Fruit fly (Drosophila melanogaster) Kc167 (cell line): Measurements from ENCODE around the gene org-1.

Experiments
- Myc ChIP-seq: fragments of >200 bp; optimal IDR thresholded peaks from 2 replicates; lab custom pipeline; 2017; ENCODE audit warnings: missing external identifiers
- Sin3A ChIP-seq: fragments of >200 bp; optimal IDR thresholded peaks from 2 replicates; lab custom pipeline; 2018; ENCODE audit warnings: missing external identifiers
- h ChIP-seq: fragments of >200 bp; optimal IDR thresholded peaks from 3 replicates; lab custom pipeline; 2018; ENCODE audit warnings: missing external identifiers
- insv ChIP-seq: fragments of >200 bp; optimal IDR thresholded peaks from 3 replicates; lab custom pipeline; 2018; ENCODE audit warnings: missing external identifiers
- psq ChIP-seq: fragments of >200 bp; optimal IDR thresholded peaks from 2 replicates; lab custom pipeline; 2017; ENCODE audit warnings: missing external identifiers
- ttk ChIP-seq: sonication (Bioruptor generic); optimal IDR thresholded peaks from 2 replicates; lab custom pipeline; 2017; ENCODE audit warnings: missing external identifiers

Gene org-1

DNA sequence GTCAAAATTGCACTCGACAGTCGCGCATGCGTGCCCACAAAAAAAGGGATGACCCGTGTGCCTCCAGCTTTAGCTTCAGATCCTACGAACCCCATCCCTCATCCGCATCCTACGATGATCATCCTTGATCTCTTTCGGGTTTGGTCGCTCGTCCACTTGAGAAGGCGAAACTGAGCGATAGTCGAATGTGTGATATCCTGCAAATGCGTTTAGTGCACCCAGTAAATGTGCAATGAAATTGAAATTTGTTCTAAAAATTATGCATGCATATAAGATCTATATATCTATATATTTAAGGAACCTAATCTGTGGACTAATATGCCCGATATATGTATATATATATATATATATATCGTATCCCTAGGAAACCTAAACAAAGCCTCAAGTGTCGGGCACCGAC lies 10.6 kb downstream of the org-1 start:
- TF ChIP-seq Myc (lab: Kevin White, UChicago) (no peak), psq (no peak), Sin3A (no peak), ttk (lab: Kevin White, UChicago) (no peak), insv (no peak), h (lab: Kevin White, UChicago) (no peak)

DNA sequence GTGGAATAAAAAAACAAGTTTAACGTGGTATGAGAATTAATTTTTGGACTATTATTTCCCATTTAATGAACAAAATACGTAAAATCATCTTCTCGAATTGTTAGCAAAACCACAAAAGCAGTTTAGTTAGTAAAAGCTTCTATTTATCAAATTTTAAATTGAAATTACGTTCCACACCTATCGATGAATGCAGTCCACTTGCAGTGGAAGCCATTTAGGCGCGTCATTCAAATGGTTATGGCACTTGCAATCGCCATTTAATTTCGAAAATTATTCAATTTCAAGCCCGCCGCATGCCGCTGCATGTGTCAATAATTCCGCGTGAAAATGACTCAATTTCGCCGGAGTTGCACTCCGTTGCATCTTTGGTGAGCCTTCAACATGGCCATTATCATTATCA lies 12.0 kb downstream of the org-1 start:
- no peak for TF ChIP-seq insv
- TF ChIP-seq h (lab: Kevin White, UChicago), result no peak
- no peak for TF ChIP-seq psq
- TF ChIP-seq ttk (lab: Kevin White, UChicago), result no peak
- TF ChIP-seq Myc (lab: Kevin White, UChicago), result no peak
- TF ChIP-seq Sin3A, result no peak

DNA sequence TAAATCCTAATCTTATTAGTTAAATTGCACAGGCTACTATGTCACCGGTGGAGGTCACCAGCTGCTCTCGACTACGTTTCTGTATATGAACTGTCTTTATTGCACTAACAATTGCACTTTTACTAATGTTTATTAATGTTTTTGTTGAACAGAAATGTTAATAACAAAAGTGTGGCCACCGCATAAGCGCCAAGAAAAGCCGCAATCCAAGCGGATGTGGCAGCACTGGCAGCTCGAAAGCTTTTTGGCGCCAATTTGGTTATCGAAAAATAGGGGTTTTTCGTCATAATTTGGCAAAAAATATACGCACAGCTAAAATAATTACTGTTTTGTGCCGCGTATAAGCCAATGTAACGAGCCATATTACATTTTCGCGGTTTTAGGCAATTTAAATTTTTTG lies 12.7 kb downstream of the org-1 start, which contains the start of gene CG12123:
TSS of gene CG12123 (minus strand) at position 188 of the 400 bp plus-strand sequence.
- no peak for TF ChIP-seq Myc (lab: Kevin White, UChicago)
- no peak for TF ChIP-seq psq
- TF ChIP-seq insv, result no peak
- TF ChIP-seq ttk (lab: Kevin White, UChicago), result no peak

DNA sequence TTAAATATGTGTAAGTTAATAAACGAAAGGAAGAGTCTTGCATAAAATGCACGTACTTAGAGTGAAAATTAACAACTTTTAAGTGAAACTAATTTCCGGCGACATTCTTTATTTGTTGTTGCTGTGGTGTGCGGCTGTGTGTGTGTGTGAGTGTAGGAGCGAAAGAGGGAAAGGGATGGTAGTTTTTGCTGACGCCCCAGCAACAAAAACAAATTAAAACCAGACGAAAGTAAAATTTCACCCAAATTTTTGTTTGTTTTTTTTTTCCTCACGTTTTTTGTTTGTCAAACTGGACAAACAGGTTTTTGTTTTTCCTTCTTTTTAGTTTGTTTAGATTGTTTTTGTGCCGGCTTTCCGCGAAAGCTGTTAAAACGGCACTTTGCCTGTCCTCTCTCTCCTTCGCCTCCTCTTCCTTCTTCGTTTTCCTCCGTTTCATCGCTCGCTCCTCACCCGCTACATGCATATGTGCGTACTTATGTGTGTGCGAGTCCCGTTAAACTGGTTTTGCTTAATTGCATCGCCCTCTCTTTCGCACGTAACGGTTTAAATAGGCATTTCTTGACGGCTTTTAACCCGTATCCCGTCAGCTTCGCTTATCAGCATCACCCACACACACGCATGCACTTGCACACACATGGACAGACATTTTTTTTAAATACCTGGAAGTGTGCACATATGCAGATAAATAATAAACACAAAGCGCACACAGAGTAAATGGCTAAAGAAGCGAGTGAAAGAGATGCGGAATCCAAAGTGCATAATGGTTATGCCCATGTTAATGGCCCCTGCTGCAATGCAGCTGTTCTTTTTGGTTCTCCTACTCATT lies 17.4 kb downstream of the org-1 start, which contains the start of gene Miga:
TSS of gene Miga (minus strand) at position 536 of the 826 bp plus-strand sequence.
- TF ChIP-seq Sin3A, result no peak
- no peak for TF ChIP-seq Myc (lab: Kevin White, UChicago)
- no peak for TF ChIP-seq psq
- no peak for TF ChIP-seq h (lab: Kevin White, UChicago)
- no peak for TF ChIP-seq insv
- TF ChIP-seq ttk (lab: Kevin White, UChicago), result no peak

DNA sequence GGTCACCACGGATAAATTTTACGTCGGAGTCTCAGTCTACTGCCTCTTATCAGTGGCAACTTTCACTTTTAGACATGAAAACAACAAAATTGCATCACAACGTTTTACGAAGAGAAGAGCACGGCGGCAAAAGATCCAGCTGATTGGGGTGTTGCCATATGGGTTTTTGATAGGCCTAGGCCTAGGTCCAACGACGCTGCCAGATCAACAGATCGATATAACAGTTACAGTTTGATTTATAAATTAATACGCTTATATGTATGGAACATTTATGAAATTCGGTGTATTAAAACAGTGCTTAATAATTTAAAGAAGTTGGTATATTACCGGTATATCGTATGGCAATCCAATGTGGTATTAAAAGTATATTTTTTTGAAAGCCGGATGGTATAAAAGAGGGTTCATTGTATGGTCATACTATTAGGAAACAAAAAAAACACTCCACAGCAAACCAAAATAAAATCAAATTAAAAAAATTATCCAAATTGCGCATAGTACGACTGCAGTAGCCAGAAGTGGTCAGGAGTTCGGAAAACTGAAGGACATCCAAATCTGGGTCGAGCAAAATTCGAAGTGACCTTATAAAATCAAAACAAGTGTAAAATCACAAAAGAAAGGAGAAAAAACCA lies 18.1 kb downstream of the org-1 start, which contains the start of gene CG1440:
TSS of gene CG1440 (plus strand) at position 402 of the 629 bp plus-strand sequence.
- TF ChIP-seq ttk (lab: Kevin White, UChicago), result no peak
- no peak for TF ChIP-seq Sin3A
- no peak for TF ChIP-seq insv
- TF ChIP-seq Myc (lab: Kevin White, UChicago), result no peak
- TF ChIP-seq h (lab: Kevin White, UChicago), result no peak
- no peak for TF ChIP-seq psq

DNA sequence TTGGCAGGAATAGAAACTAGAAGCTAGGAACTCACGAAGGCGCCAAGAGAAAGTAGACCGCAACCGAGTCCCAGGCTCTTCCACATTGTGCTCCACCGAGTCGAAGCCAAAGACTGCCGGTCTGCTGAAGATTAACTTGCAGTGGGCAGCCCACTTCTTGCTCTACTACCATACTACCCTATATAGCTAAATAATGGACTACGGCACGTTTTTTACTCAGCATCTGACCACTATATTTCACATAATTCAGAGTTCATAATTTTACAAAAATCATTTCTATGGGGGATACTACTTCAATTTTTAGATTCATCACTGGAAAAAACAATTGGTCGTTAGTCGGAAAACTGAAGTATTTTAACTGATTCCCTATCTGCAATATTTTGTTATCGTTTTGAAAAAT lies 21.2 kb downstream of the org-1 start, which contains the start of gene CG32712:
TSS of gene CG32712 (minus strand) at position 101 of the 400 bp plus-strand sequence.
- TF ChIP-seq ttk (lab: Kevin White, UChicago), result no peak
- no peak for TF ChIP-seq insv
- no peak for TF ChIP-seq h (lab: Kevin White, UChicago)
- TF ChIP-seq psq, result no peak
- TF ChIP-seq Myc (lab: Kevin White, UChicago), result no peak
- no peak for TF ChIP-seq Sin3A

DNA sequence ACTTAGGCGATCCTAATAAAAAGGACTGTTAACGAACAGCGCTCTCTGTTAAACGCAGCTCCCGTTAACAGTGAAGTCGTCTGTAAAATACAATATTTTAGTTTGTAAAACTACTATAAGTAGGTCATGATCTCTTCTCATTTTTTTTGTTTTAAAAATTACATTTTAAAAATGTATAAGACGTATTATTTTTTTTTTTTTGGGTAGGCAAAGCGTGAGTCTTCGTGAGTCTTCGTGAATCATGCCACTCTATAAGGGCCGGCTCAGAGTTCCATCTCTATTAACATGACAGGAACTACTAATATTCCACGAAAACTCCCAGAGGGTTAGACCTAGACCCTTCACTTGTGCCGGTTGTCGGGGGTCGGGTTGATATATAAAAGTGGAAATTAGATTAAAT lies 32.2 kb downstream of the org-1 start:
- TF ChIP-seq ttk (lab: Kevin White, UChicago) (no peak), h (lab: Kevin White, UChicago) (no peak), psq (no peak), Sin3A (no peak), insv (no peak)

DNA sequence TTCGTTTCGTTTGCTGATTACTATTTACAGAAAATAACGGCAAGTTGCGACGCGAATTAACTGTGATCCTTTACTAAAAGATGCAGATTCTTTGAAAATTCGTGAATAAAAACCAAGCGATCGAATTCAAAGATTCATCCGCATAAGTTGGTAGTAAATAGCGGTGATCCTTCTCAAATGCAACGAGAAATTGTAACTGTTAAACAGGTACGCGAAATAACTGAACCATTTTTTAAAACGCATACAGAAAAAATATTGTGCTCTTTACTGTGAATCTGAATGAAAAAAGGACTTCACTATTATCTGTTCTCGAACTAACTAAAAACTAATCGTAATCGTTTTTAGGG lies 33.4 kb downstream of the org-1 start:
- TF ChIP-seq insv (no peak), Sin3A (no peak), ttk (lab: Kevin White, UChicago) (no peak)

DNA sequence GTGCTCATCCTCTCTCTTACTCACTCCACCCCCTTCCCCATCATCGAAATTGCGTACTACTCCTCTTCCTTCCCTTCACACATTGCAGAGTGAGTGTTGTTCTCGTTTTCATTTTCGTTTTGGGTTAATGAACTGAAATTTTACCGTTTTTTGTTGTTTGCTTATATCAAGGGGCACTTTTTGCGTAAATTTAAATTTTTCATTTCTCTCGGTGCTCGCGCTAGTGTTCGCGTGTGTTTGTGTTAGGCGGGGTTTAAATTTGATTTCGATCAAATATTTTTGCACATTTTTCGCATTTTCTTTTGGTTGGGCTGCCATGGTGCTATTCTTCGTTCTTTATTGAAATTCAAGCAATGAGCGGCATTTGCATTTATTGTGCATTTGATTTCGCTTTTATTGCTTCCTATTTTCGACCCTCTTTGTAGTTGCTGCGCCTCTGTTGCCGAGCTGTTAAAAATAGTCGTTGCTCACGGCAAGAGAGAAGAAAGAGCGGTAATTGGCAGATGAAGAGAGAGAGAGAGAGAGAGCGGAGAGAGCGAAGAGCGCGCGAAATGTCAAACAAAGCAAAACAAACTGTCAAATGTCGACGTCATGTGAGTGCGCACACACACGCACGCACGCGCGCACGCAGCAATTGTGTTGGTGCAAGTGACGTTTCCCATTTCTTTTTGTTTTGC lies 34.0 kb downstream of the org-1 start:
- TF ChIP-seq insv, result no peak
- no peak for TF ChIP-seq Myc (lab: Kevin White, UChicago)
- TF ChIP-seq h (lab: Kevin White, UChicago), result no peak
- no peak for TF ChIP-seq ttk (lab: Kevin White, UChicago)
- no peak for TF ChIP-seq psq
- no peak for TF ChIP-seq Sin3A

DNA sequence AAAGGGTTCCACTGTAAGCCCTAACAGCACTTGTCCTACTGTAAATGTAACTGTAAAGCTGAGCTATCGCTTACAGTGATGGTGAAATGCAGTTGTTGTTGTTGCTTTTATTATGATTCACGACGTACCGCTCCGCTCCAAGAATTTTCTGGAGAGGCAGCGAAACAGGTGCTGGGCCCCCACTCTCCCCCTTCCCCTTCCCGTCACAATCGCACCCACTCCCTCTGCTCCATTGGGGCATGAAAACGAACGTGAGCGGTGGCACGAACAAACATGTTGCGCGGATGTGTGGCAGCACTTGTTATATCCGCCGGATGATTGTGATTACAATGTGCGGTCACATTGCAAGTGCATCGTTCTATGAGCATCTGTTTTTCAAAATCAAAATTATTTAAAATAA lies 35.3 kb downstream of the org-1 start:
- TF ChIP-seq ttk (lab: Kevin White, UChicago) (no peak), insv (no peak), Sin3A (no peak), psq (no peak), h (lab: Kevin White, UChicago) (no peak), Myc (lab: Kevin White, UChicago) (no peak)

DNA sequence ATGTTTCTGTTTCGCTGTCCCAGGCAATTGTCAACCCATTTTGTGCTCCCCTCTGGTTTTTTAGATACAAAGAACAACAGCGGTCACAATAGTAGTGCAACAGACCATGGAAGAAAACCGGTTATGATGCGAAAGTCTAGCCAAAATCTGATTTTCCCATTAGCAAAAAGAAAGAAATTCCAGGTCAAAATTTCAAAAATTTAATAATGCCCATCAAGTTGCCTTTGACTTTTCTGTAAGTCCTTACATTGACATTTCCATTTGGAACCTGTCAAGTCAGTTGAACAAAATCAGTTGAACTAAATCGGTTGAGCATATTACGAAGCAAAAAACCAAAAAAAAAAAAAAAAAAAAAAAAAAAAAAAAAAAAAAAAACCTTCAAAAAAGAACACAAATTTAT lies 37.9 kb downstream of the org-1 start:
- TF ChIP-seq insv (no peak), Sin3A (no peak), psq (no peak), Myc (lab: Kevin White, UChicago) (no peak), ttk (lab: Kevin White, UChicago) (no peak), h (lab: Kevin White, UChicago) (no peak)

DNA sequence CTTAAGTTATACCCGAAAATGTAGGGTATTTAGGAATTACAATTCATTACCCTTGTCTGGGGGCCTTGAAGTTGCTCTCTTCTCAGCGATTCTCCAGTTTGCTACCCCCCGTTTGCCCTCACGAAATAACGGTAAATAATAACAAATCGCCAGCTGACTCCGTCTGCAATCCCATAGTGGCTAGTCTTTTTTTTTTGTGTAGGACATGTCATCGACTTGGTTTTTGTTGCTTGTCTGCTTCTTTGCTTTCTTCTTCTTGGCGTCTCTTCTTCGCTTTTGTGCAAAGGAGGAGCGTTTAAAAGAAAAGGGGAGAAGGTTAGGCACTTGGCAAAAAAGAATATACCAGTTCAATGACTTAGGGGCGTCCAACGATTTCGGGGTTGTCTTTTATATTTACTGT lies 38.7 kb downstream of the org-1 start:
- TF ChIP-seq Sin3A (no peak), h (lab: Kevin White, UChicago) (no peak), psq (no peak)

DNA sequence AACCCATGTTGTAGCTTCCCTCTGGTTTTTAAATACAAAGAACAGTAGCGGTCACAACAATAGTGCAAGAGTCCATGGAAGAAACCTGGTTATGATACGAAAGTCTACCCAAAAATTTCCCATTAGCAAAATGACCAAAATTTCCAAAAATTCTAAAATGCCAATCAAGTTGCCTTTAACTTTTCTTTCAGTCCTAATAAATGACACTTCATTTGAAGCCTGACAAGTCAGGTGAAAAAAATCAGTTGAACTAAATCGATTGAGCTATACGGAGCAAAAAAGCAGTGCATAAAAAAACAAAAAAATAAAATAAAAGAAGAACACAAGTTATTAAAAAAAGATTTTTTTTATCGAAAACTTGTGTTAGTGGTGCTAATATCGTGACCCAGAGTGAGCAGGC lies 39.3 kb downstream of the org-1 start:
- no peak for TF ChIP-seq ttk (lab: Kevin White, UChicago)
- no peak for TF ChIP-seq Myc (lab: Kevin White, UChicago)
- no peak for TF ChIP-seq h (lab: Kevin White, UChicago)
- TF ChIP-seq psq, result no peak
- no peak for TF ChIP-seq insv
- TF ChIP-seq Sin3A, result no peak
